Worm (Caenorhabditis elegans): ENCODE data around the gene C39B5.10.
"Not testable (repeated sequence)": the region's sequence is repeated elsewhere in the genome, so short reads cannot be mapped to it uniquely, and the experiment has no call there.

Gene C39B5.10

ce11 chrIII:2261353-2261752, 21.9 kb upstream of the C39B5.10 start, which contains the start of gene fbxa-42:
Gene fbxa-42, minus strand, starts transcription at chrIII:2261453.
- TF ChIP-seq hmg-11, skn-1, ceh-16 (tag; optimal IDR thresholded peaks at IDR 0.05): not testable (repeated sequence)

- TF ChIP-seq nhr-67 (tag; optimal IDR thresholded peaks at IDR 0.05) (no peak), fkh-10 (GFP tag; optimal IDR thresholded peaks at IDR 0.05) (no peak), nhr-77 (tag; optimal IDR thresholded peaks at IDR 0.05) (no peak), pqm-1 (tag; optimal IDR thresholded peaks at IDR 0.05) (no peak), ama-1 (optimal IDR thresholded peaks at IDR 0.05) (no peak), nhr-25 (tag; optimal IDR thresholded peaks at IDR 0.05) (no peak), ceh-28 (tag; optimal IDR thresholded peaks at IDR 0.05) (no peak), nhr-23 (tag; optimal IDR thresholded peaks at IDR 0.05) (no peak), mml-1 (tag; optimal IDR thresholded peaks at IDR 0.05) (no peak), lin-15B (tag; optimal IDR thresholded peaks at IDR 0.05) (no peak), ceh-9 (tag; optimal IDR thresholded peaks at IDR 0.05) (no peak)
Measured at ce11 chrIII:2259329-2259728, 19.9 kb upstream of the C39B5.10 start.

- no peak for TF ChIP-seq fos-1 (tag; optimal IDR thresholded peaks at IDR 0.05)
- TF ChIP-seq skn-1 (tag; optimal IDR thresholded peaks at IDR 0.05), result no peak
- TF ChIP-seq zag-1 (tag; optimal IDR thresholded peaks at IDR 0.05), result no peak
- TF ChIP-seq ztf-11 (tag; optimal IDR thresholded peaks at IDR 0.05), result no peak
- TF ChIP-seq nhr-12 (tag; optimal IDR thresholded peaks at IDR 0.05), result no peak
- no peak for TF ChIP-seq snpc-4 (tag; optimal IDR thresholded peaks at IDR 0.05)
- no peak for TF ChIP-seq ceh-9 (tag; optimal IDR thresholded peaks at IDR 0.05)
- TF ChIP-seq ceh-28 (tag; optimal IDR thresholded peaks at IDR 0.05), result no peak
- TF ChIP-seq pqm-1 (tag; optimal IDR thresholded peaks at IDR 0.05), result no peak
- TF ChIP-seq ceh-82 (tag; optimal IDR thresholded peaks at IDR 0.05), result no peak
- no peak for TF ChIP-seq nhr-28 (tag; optimal IDR thresholded peaks at IDR 0.05)
- TF ChIP-seq aly-2 (tag; optimal IDR thresholded peaks at IDR 0.05), result no peak
- no peak for TF ChIP-seq unc-39 (tag; optimal IDR thresholded peaks at IDR 0.05)
- TF ChIP-seq egl-5 (tag; optimal IDR thresholded peaks at IDR 0.05), result no peak
- no peak for TF ChIP-seq ztf-4 (tag; optimal IDR thresholded peaks at IDR 0.05)
Measured at ce11 chrIII:2258863-2259262, 19.4 kb upstream of the C39B5.10 start, which contains the start of gene fbxa-43. Gene fbxa-43, minus strand, starts transcription at chrIII:2258963.

ce11 chrIII:2255522-2255921, 16.1 kb upstream of the C39B5.10 start, which contains the start of gene fbxa-71:
Gene fbxa-71, plus strand, starts transcription at chrIII:2255822.
- TF ChIP-seq ceh-82 (tag; optimal IDR thresholded peaks at IDR 0.05), result no peak

DNA sequence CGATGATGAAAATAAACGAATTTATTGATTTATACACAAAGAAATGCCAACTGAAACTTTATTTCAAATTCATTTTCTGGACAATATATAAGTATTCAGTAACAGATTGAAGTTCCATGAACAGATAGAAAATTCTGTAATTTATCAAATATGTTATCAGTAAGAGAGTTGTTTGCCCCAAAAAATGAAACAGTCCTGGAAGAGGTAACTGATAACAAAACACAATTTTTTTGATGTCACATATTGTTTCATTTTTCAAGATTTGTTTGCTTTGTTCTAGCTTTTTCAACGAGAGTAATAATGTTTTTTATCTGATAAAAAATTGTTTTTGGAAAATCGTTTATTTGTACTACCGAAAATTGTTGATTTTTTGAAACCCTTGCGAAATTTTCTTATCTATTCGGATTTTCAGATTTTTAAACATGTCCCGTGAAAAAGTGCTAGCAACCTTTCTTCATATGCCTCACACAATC, 13.6 kb upstream of the C39B5.10 start, which contains the start of gene fbxa-73:
fbxa-73 (plus strand) TSS at position 423 of the 473 bp plus-strand sequence.
- TF ChIP-seq ztf-4 (tag; optimal IDR thresholded peaks at IDR 0.05) (no peak), pqm-1 (tag; optimal IDR thresholded peaks at IDR 0.05) (peak; percentile 35), ztf-11 (tag; optimal IDR thresholded peaks at IDR 0.05) (no peak), elt-2 (tag; optimal IDR thresholded peaks at IDR 0.05) (peak; percentile 69), nfya-1 (tag; optimal IDR thresholded peaks at IDR 0.05; ENCODE audit: insufficient read depth) (no peak)

DNA sequence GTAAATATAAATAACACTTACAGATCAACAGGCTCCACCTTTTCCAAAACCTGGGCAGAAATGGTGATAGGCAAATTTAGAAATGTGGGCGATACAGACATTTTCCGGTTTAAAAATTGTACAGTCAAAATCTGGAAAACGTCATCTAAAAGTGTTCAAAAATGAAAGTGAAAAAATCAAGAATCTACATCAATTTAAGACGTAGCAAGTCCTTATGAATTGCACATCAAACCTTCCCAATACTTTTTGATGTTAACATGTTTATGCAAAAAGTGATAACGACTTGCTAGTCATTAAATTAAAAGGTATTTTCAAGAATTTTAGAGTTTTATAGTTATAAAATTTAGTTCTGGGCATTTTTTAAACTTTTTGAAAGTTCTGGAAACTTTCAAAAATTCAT, 11.9 kb upstream of the C39B5.10 start, which contains the start of gene fbxa-7:
fbxa-7 (minus strand) TSS at position 101 of the 400 bp plus-strand sequence.
- no peak for TF ChIP-seq ztf-4 (tag; optimal IDR thresholded peaks at IDR 0.05)
- TF ChIP-seq nhr-77 (tag; optimal IDR thresholded peaks at IDR 0.05), result no peak
- no peak for TF ChIP-seq eor-1 (tag; optimal IDR thresholded peaks at IDR 0.05)
- TF ChIP-seq nhr-25 (tag; optimal IDR thresholded peaks at IDR 0.05), result no peak
- TF ChIP-seq daf-12 (tag; optimal IDR thresholded peaks at IDR 0.05), result no peak

DNA sequence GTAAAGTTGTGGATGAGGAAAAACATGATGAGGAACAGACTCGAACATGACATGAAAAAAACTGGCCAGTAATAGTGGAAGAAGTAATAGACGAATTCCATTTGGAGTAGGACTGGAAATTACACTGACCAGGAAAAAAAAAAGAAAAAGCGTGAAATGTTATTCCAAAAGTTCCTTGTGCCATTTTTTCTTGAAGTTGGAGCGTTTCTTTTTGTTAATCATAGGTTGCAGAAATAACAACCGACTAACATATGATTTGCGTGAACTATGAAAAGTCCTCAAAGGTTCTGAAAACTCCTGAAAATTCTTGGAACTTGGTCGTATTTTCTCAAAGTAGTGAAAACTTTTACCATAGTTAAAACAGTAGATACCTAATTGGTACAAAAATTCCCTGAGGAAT, 6.3 kb upstream of the C39B5.10 start, which contains the start of gene srd-67:
srd-67 (minus strand) TSS at position 101 of the 400 bp plus-strand sequence.
- TF ChIP-seq ztf-4 (tag; optimal IDR thresholded peaks at IDR 0.05), result no peak
- no peak for TF ChIP-seq ztf-11 (tag; optimal IDR thresholded peaks at IDR 0.05)
- TF ChIP-seq daf-12 (tag; optimal IDR thresholded peaks at IDR 0.05), result no peak
- no peak for TF ChIP-seq ceh-9 (tag; optimal IDR thresholded peaks at IDR 0.05)
- TF ChIP-seq ceh-28 (tag; optimal IDR thresholded peaks at IDR 0.05), result no peak
- TF ChIP-seq nhr-28 (tag; optimal IDR thresholded peaks at IDR 0.05), result no peak
- no peak for TF ChIP-seq nhr-76 (tag; optimal IDR thresholded peaks at IDR 0.05)
- no peak for TF ChIP-seq snpc-4 (tag; optimal IDR thresholded peaks at IDR 0.05)
- no peak for TF ChIP-seq nhr-77 (tag; optimal IDR thresholded peaks at IDR 0.05)
- no peak for TF ChIP-seq nhr-43 (tag; optimal IDR thresholded peaks at IDR 0.05; ENCODE audit: poor library complexity, severe bottlenecking)
- no peak for TF ChIP-seq mdl-1 (tag; optimal IDR thresholded peaks at IDR 0.05)
- TF ChIP-seq elt-3 (tag; optimal IDR thresholded peaks at IDR 0.05), result no peak
- no peak for TF ChIP-seq lsy-12 (tag; optimal IDR thresholded peaks at IDR 0.05)

Measured in whole organism, L3 larva.